Fruit fly (Drosophila melanogaster) whole organism, embryonic: ENCODE measurements around the gene wdb.

Source experiments
- Asciz ChIP-seq: fragments of 200-800 bp; sonication (Bioruptor generic); optimal IDR thresholded peaks from 2 replicates; lab custom pipeline; 2017; ENCODE audit warnings: missing biosample characterization, mild to moderate bottlenecking, missing genetic modification characterization, missing genetic modification reagents
- Atf-2 ChIP-seq: fragments of 200-800 bp; sonication (Bioruptor generic); optimal IDR thresholded peaks from 2 replicates; lab custom pipeline; 2016; ENCODE audit warnings: missing biosample characterization, missing genetic modification characterization
- Atf3 ChIP-seq: fragments of 200-800 bp; sonication (Bioruptor generic); optimal IDR thresholded peaks from 3 replicates; lab custom pipeline; 2016; ENCODE audit warnings: missing biosample characterization, missing genetic modification characterization
- Awh ChIP-seq: fragments of 200-800 bp; sonication (Bioruptor generic); IDR thresholded peaks from 2 replicates; pipeline ENCODE4, ENCODE4 v1.3.6; 2022; ENCODE audit warnings: missing biosample characterization, missing genetic modification characterization
- Blimp-1 ChIP-seq: fragments of 200-800 bp; sonication (Bioruptor generic); optimal IDR thresholded peaks from 3 replicates; lab custom pipeline; 2018; ENCODE audit warnings: missing biosample characterization, missing genetic modification characterization, mild to moderate bottlenecking, moderate library complexity, missing genetic modification reagents
- CG10366 ChIP-seq: fragments of 200-800 bp; sonication (Bioruptor generic); IDR thresholded peaks from 2 replicates; pipeline ENCODE4 v1.3.6; 2022; ENCODE audit warnings: missing biosample characterization, missing genetic modification characterization
- CG10959 ChIP-seq: fragments of 200-800 bp; sonication (Bioruptor generic); IDR thresholded peaks from 2 replicates; pipeline ENCODE4 v1.3.6; 2022; ENCODE audit warnings: missing biosample characterization, missing genetic modification characterization
- CG11456 ChIP-seq: fragments of 200-800 bp; sonication (Bioruptor generic); IDR thresholded peaks from 3 replicates; pipeline ENCODE4 v1.3.6; 2022; ENCODE audit warnings: missing biosample characterization, missing genetic modification characterization
- CG11723 ChIP-seq: fragments of 200-800 bp; sonication (Bioruptor generic); optimal IDR thresholded peaks from 2 replicates; lab custom pipeline; 2017; ENCODE audit warnings: missing biosample characterization, mild to moderate bottlenecking, missing genetic modification characterization
- CG13296 ChIP-seq: fragments of 200-800 bp; sonication (Bioruptor generic); optimal IDR thresholded peaks from 3 replicates; lab custom pipeline; 2018; ENCODE audit warnings: missing biosample characterization, mild to moderate bottlenecking, missing genetic modification characterization
- CG14014 ChIP-seq: fragments of 200-800 bp; sonication (Bioruptor generic); IDR thresholded peaks from 2 replicates; pipeline ENCODE4 v1.3.6; 2022; ENCODE audit warnings: missing biosample characterization, missing genetic modification characterization
- CG14965 ChIP-seq: fragments of 200-800 bp; sonication (Bioruptor generic); optimal IDR thresholded peaks from 2 replicates; lab custom pipeline; 2016; ENCODE audit warnings: missing biosample characterization, missing genetic modification characterization, borderline replicate concordance
- CG1647 ChIP-seq: fragments of 200-800 bp; sonication (Bioruptor generic); optimal IDR thresholded peaks from 3 replicates; lab custom pipeline; 2016; ENCODE audit warnings: missing biosample characterization, missing genetic modification characterization
- CG33213 ChIP-seq: fragments of 200-800 bp; sonication (Bioruptor generic); optimal IDR thresholded peaks from 3 replicates; lab custom pipeline; 2016; ENCODE audit warnings: missing biosample characterization, missing genetic modification characterization
- CG43689 ChIP-seq: fragments of 200-800 bp; sonication (Bioruptor generic); IDR thresholded peaks from 2 replicates; pipeline ENCODE4 v1.3.6; 2022; ENCODE audit warnings: missing biosample characterization, missing genetic modification characterization
- CG6683 ChIP-seq: fragments of 200-800 bp; sonication (Bioruptor generic); optimal IDR thresholded peaks from 2 replicates; lab custom pipeline; 2017; ENCODE audit warnings: missing biosample characterization, mild to moderate bottlenecking, missing genetic modification characterization, missing genetic modification reagents
- CG6689 ChIP-seq: fragments of 200-800 bp; sonication (Bioruptor generic); IDR thresholded peaks from 2 replicates; pipeline ENCODE4 v1.3.6; 2022; ENCODE audit warnings: missing biosample characterization, missing genetic modification characterization
- D ChIP-seq, 2 experiments: fragments of 200-800 bp in 1 of 2; fragments of >200 bp in 1 of 2; sonication (Bioruptor generic) in 1 of 2; optimal IDR thresholded peaks; 2 replicates in 1 of 2; 3 replicates in 1 of 2; lab custom pipeline; 2017; ENCODE audit warnings: mild to moderate bottlenecking in 1 of 2, missing biosample characterization in 1 of 2, missing genetic modification characterization in 1 of 2, missing genetic modification reagents in 1 of 2
- Elba2 ChIP-seq: fragments of 200-800 bp; sonication (Bioruptor generic); optimal IDR thresholded peaks from 3 replicates; lab custom pipeline; 2016; ENCODE audit warnings: missing biosample characterization, missing genetic modification characterization
- Fer3 ChIP-seq: fragments of 200-800 bp; sonication (Bioruptor generic); optimal IDR thresholded peaks from 2 replicates; lab custom pipeline; 2018; ENCODE audit warnings: missing biosample characterization, mild to moderate bottlenecking, missing genetic modification characterization, moderate library complexity
- GATAe ChIP-seq: fragments of 200-800 bp; sonication (Bioruptor generic); conservative IDR thresholded peaks from 2 replicates; pipeline ENCODE4 v1.3.6; 2022; ENCODE audit warnings: missing biosample characterization, missing genetic modification characterization
- Gug ChIP-seq: fragments of 200-800 bp; sonication (Bioruptor generic); IDR thresholded peaks from 4 replicates; pipeline ENCODE4 v1.3.6; 2022; ENCODE audit warnings: missing biosample characterization, missing genetic modification characterization
- HLH4C ChIP-seq: fragments of 200-800 bp; sonication (Bioruptor generic); IDR thresholded peaks from 3 replicates; pipeline ENCODE4 v1.3.6; 2022; ENCODE audit warnings: missing biosample characterization, missing genetic modification characterization; ENCODE audit not compliant: partially characterized antibody
- Hr78 ChIP-seq, 2 experiments: fragments of 200-800 bp in 1 of 2; fragments of >200 bp in 1 of 2; sonication (Bioruptor generic) in 1 of 2; optimal IDR thresholded peaks; 2 replicates each; lab custom pipeline; 2017 to 2019; ENCODE audit warnings: missing biosample characterization in 2 of 2, missing genetic modification characterization in 2 of 2, mild to moderate bottlenecking in 1 of 2, moderate library complexity in 1 of 2
- Jarid2 ChIP-seq: fragments of 200-800 bp; sonication (Bioruptor generic); optimal IDR thresholded peaks from 3 replicates; lab custom pipeline; 2017; ENCODE audit warnings: mild to moderate bottlenecking, missing biosample characterization, missing genetic modification reagents, missing genetic modification characterization
- Lhr ChIP-seq: fragments of 200-800 bp; sonication (Bioruptor generic); optimal IDR thresholded peaks from 3 replicates; lab custom pipeline; 2017; ENCODE audit warnings: mild to moderate bottlenecking, missing biosample characterization, missing genetic modification reagents, missing genetic modification characterization
- Lim3 ChIP-seq: fragments of 200-800 bp; sonication (Bioruptor generic); IDR thresholded peaks from 2 replicates; pipeline ENCODE4 v1.3.6; 2022; ENCODE audit warnings: missing biosample characterization, missing genetic modification characterization
- Myb ChIP-seq: fragments of 200-800 bp; sonication (Bioruptor generic); optimal IDR thresholded peaks from 2 replicates; lab custom pipeline; 2016; ENCODE audit warnings: missing biosample characterization, missing genetic modification characterization
- Ravus ChIP-seq: fragments of 200-800 bp; sonication (Bioruptor generic); IDR thresholded peaks from 2 replicates; pipeline ENCODE4 v1.3.6; 2022; ENCODE audit warnings: missing biosample characterization, missing genetic modification characterization
- Six4 ChIP-seq: fragments of 200-800 bp; sonication (Bioruptor generic); optimal IDR thresholded peaks from 2 replicates; lab custom pipeline; 2016; ENCODE audit warnings: missing biosample characterization, missing genetic modification characterization
- ara ChIP-seq: fragments of 200-800 bp; sonication (Bioruptor generic); IDR thresholded peaks from 2 replicates; pipeline ENCODE4 v1.3.6; 2022; ENCODE audit warnings: missing biosample characterization, missing genetic modification characterization
- cas ChIP-seq: fragments of 200-800 bp; sonication (Bioruptor generic); IDR thresholded peaks from 2 replicates; pipeline ENCODE4 v1.3.6; 2022; ENCODE audit warnings: missing biosample characterization, missing genetic modification characterization
- cato ChIP-seq: fragments of 200-800 bp; sonication (Bioruptor generic); optimal IDR thresholded peaks from 2 replicates; lab custom pipeline; 2016; ENCODE audit warnings: missing biosample characterization, missing genetic modification characterization, borderline replicate concordance
- da ChIP-seq: fragments of 200-800 bp; sonication (Bioruptor generic); optimal IDR thresholded peaks from 2 replicates; lab custom pipeline; 2016; ENCODE audit warnings: missing biosample characterization, missing genetic modification characterization
- fd96Cb ChIP-seq: fragments of 200-800 bp; sonication (Bioruptor generic); optimal IDR thresholded peaks from 2 replicates; lab custom pipeline; 2018; ENCODE audit warnings: missing biosample characterization, mild to moderate bottlenecking, missing genetic modification characterization, moderate library complexity
- grau ChIP-seq: fragments of 200-800 bp; optimal IDR thresholded peaks from 3 replicates; lab custom pipeline; 2019; ENCODE audit warnings: missing biosample characterization, mild to moderate bottlenecking, missing genetic modification characterization, moderate library complexity
- h ChIP-seq: fragments of >200 bp; optimal IDR thresholded peaks from 2 replicates; lab custom pipeline; 2017
- ham ChIP-seq: fragments of 200-800 bp; sonication (Bioruptor generic); IDR thresholded peaks from 2 replicates; pipeline ENCODE4 v1.3.6; 2022; ENCODE audit warnings: missing biosample characterization, missing genetic modification characterization
- lov ChIP-seq, 2 experiments: fragments of 200-800 bp in 1 of 2; fragments of >200 bp in 1 of 2; sonication (Bioruptor generic) in 1 of 2; IDR thresholded peaks in 1 of 2; optimal IDR thresholded peaks in 1 of 2; 2 replicates in 1 of 2; 3 replicates in 1 of 2; pipeline versions ENCODE4 v1.3.6 to Lab custom; 2017 to 2022; ENCODE audit warnings: missing biosample characterization in 1 of 2, missing genetic modification characterization in 1 of 2
- pan ChIP-seq, 4 experiments: fragments of >200 bp in 3 of 4; fragments of 200-800 bp in 1 of 4; sonication (Bioruptor generic) in 1 of 4; optimal IDR thresholded peaks in 3 of 4; IDR thresholded peaks in 1 of 4; 2 replicates each; pipeline versions ENCODE4 v1.3.6 to Lab custom; 2017 to 2022; ENCODE audit warnings: missing biosample characterization in 2 of 4, missing genetic modification characterization in 2 of 4, mixed read lengths in 1 of 4
- pnt ChIP-seq: fragments of 200-800 bp; sonication (Bioruptor generic); optimal IDR thresholded peaks from 3 replicates; lab custom pipeline; 2016; ENCODE audit warnings: missing biosample characterization, missing genetic modification characterization
- prd ChIP-seq, 3 experiments: fragments of >200 bp in 2 of 3; fragments of 200-800 bp in 1 of 3; sonication (Bioruptor generic) in 1 of 3; optimal IDR thresholded peaks in 2 of 3; IDR thresholded peaks in 1 of 3; 2 replicates in 2 of 3; 3 replicates in 1 of 3; pipeline versions ENCODE4 v1.3.6 to Lab custom; 2017 to 2022; ENCODE audit warnings: missing biosample characterization in 1 of 3, missing genetic modification characterization in 1 of 3
- pros ChIP-seq: fragments of 200-800 bp; sonication (Bioruptor generic); optimal IDR thresholded peaks from 3 replicates; lab custom pipeline; 2019; ENCODE audit warnings: missing biosample characterization, mild to moderate bottlenecking, missing genetic modification characterization, moderate library complexity
- scrt ChIP-seq: fragments of 200-800 bp; sonication (Bioruptor generic); optimal IDR thresholded peaks from 2 replicates; lab custom pipeline; 2018; ENCODE audit warnings: missing biosample characterization, mild to moderate bottlenecking, missing genetic modification characterization, moderate library complexity
- slou ChIP-seq: fragments of 200-800 bp; sonication (Bioruptor generic); optimal IDR thresholded peaks from 3 replicates; lab custom pipeline; 2016; ENCODE audit warnings: missing biosample characterization, missing genetic modification characterization
- sr ChIP-seq: fragments of 200-800 bp; sonication (Bioruptor generic); IDR thresholded peaks from 3 replicates; pipeline ENCODE4 v1.3.6; 2022; ENCODE audit warnings: missing biosample characterization, missing genetic modification characterization
- tgo ChIP-seq: fragments of 200-800 bp; sonication (Bioruptor generic); IDR thresholded peaks from 3 replicates; pipeline ENCODE4 v1.3.6; 2022; ENCODE audit warnings: missing biosample characterization, missing genetic modification characterization
- trh ChIP-seq: fragments of 200-800 bp; sonication (Bioruptor generic); optimal IDR thresholded peaks from 2 replicates; lab custom pipeline; 2016; ENCODE audit warnings: missing biosample characterization, missing genetic modification characterization

wdb gene

DNA sequence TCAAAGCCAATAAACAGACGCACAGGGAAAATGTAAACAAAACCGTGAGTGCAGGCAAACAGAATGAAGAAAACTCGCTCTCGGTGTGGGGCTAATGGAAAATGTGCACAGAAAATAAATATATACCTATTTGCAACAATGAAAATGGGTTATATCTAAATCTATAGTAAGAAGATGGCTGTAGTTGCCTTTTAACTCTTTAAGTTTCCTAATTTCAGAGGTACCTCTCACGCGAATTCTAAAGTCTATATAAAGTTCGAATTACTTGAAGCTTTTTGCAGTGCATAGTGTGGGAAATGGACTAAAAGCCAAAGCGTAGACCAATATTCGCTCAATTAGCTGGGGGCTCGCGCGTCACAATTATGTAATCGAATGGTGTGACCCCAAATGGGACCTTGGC lies 27.1 kb downstream of the wdb start (continued):
- TF ChIP-seq Jarid2 (GFP tag; lab: Kevin White, UChicago) = peak; percentile 43
- TF ChIP-seq da (GFP tag; lab: Kevin White, UChicago) = no peak
- TF ChIP-seq CG6689 (GFP tag; lab: Robert Waterston, UW) = peak; percentile 80
- TF ChIP-seq Lhr (GFP tag; lab: Kevin White, UChicago) = peak; percentile 53
- peak; percentile 87 for TF ChIP-seq Blimp-1 (GFP tag; lab: Kevin White, UChicago)
- no peak for TF ChIP-seq pros (GFP tag; lab: Kevin White, UChicago)
- TF ChIP-seq CG33213 (GFP tag; lab: Kevin White, UChicago) = peak; percentile 60
- peak; percentile 58 for TF ChIP-seq CG11723 (GFP tag; lab: Kevin White, UChicago)
- TF ChIP-seq CG13296 = peak; percentile 74
- TF ChIP-seq slou (GFP tag; lab: Kevin White, UChicago) = peak; percentile 11
- peak; percentile 48 for TF ChIP-seq CG1647 (GFP tag; lab: Kevin White, UChicago)
- TF ChIP-seq trh = peak; percentile 53
- TF ChIP-seq GATAe (GFP tag; lab: Robert Waterston, UW) = no peak
- TF ChIP-seq grau (tag; lab: Kevin White, UChicago) = peak; percentile 82
- peak; percentile 79 for TF ChIP-seq Fer3 (tag; lab: Kevin White, UChicago)
- TF ChIP-seq scrt (GFP tag; lab: Kevin White, UChicago) = no peak
- TF ChIP-seq ara (GFP tag; lab: Robert Waterston, UW) = peak; percentile 84
- TF ChIP-seq CG14965 = no peak
- TF ChIP-seq Ravus = peak; percentile 11; the same call in 1 of the 2 replicates
- TF ChIP-seq pan (optimal IDR thresholded peaks at IDR 0.05; lab: Kevin White, UChicago) = no peak
- TF ChIP-seq pan (GFP tag; optimal IDR thresholded peaks at IDR 0.05 in 1 of 2, IDR thresholded peaks at IDR 0.05 in 1 of 2) = peak in 1 of 2 experiments; percentile 83
- no peak for TF ChIP-seq HLH4C
- peak; percentile 56 for TF ChIP-seq cato (GFP tag; lab: Kevin White, UChicago)
- TF ChIP-seq cas (GFP tag; lab: Robert Waterston, UW) = 0 out of 2 replicates have a peak, but pooled peaks have one; percentile 47
- peak; percentile 51 for TF ChIP-seq CG6683 (GFP tag; lab: Kevin White, UChicago)
- TF ChIP-seq CG10959 (GFP tag; lab: Robert Waterston, UW) = peak; percentile 84
- TF ChIP-seq Elba2 = no peak
- TF ChIP-seq lov (optimal IDR thresholded peaks at IDR 0.05; lab: Kevin White, UChicago) = no peak
- peak; percentile 84 for TF ChIP-seq lov (GFP tag; IDR thresholded peaks at IDR 0.05; lab: Robert Waterston, UW)
- TF ChIP-seq Atf-2 = peak; percentile 50
- TF ChIP-seq Asciz (GFP tag; lab: Kevin White, UChicago) = peak; percentile 84
- peak; percentile 63 for TF ChIP-seq Atf3 (GFP tag; lab: Kevin White, UChicago)
- no peak for TF ChIP-seq prd (optimal IDR thresholded peaks at IDR 0.05; lab: Kevin White, UChicago)
- peak; percentile 84 for TF ChIP-seq prd (GFP tag; IDR thresholded peaks at IDR 0.05; lab: Robert Waterston, UW)
- TF ChIP-seq Hr78 (GFP tag; optimal IDR thresholded peaks at IDR 0.05; lab: Kevin White, UChicago) = peak in 1 of 2 experiments; percentile 58
- TF ChIP-seq Six4 (GFP tag; lab: Kevin White, UChicago) = peak; percentile 75
- peak; percentile 75 for TF ChIP-seq CG43689 (GFP tag; lab: Robert Waterston, UW)
- TF ChIP-seq h (lab: Kevin White, UChicago) = no peak
- TF ChIP-seq CG11456 (GFP tag; lab: Robert Waterston, UW) = peak; percentile 72; the same call in 2 of the 3 replicates
- peak; percentile 86 for TF ChIP-seq fd96Cb
- TF ChIP-seq Lim3 = no peak
- TF ChIP-seq Awh (GFP tag; lab: Robert Waterston, UW) = peak; percentile 90
- peak; percentile 42 for TF ChIP-seq Myb
- peak; percentile 55; the same call in 1 of the 3 replicates for TF ChIP-seq sr (GFP tag; lab: Robert Waterston, UW)
- peak; percentile 78 for TF ChIP-seq tgo (GFP tag; lab: Robert Waterston, UW)
- TF ChIP-seq pnt = peak; percentile 81
- no peak for TF ChIP-seq ham
- TF ChIP-seq CG14014 = peak; percentile 82
- peak; percentile 81 for TF ChIP-seq CG10366 (GFP tag; lab: Robert Waterston, UW)
- peak; percentile 74 for TF ChIP-seq Gug (GFP tag; lab: Robert Waterston, UW)
- no peak for TF ChIP-seq D (optimal IDR thresholded peaks at IDR 0.05; lab: Kevin White, UChicago)
- peak; percentile 85 for TF ChIP-seq D (GFP tag; optimal IDR thresholded peaks at IDR 0.05; lab: Kevin White, UChicago)
